Fruit fly (Drosophila melanogaster): ENCODE measurements around the gene Try29F.

The Try29F gene

DNA sequence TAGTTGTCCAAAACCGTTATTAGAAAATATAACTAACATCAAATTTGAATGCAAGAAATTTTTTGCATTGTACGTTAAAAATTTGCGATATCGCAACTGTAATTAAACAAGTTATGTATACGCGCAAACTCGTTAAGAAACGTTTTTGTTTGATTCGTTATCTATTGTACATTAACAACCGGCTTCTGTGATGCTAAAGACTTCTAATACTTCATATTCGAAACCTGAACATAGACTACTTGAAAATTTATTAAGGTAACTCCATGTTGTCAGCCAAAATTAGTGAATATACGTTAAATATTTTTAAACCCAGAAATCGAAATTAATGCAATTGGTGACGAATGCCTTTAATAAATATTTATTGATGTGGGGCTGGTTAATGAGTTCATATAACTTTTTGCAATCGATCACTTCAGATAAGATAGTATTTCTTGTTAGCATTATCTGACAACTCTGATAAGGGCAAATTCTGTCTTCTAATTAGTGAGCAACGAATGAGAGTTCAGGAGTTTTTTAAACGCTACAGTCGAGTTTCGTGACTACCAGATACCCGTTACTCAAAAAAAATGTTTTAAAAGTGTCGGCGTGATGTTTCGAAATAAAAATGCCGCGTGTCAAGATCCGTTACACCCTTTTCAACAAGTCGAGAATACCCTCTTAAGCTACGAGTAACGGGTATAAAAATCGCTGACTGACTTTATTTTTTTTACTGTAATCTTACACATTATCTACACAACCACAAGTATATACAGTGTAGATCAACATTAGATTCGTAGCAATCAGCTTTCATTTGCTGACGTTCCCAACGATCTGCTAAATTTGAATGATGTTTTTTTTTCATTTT lies 45.9 kb upstream of the Try29F start (continued):
- TF ChIP-seq esn (GFP tag; optimal IDR thresholded peaks at IDR 0.05) (peak; percentile 74), CG9139 (GFP tag; optimal IDR thresholded peaks at IDR 0.05) (no peak), Hr39 (GFP tag; optimal IDR thresholded peaks at IDR 0.05) (peak; percentile 66), dac (GFP tag; optimal IDR thresholded peaks at IDR 0.05) (no peak), Ets96B (tag; optimal IDR thresholded peaks at IDR 0.05) (no peak), Eip78C (GFP tag) (peak; percentile 83), fd85E (GFP tag; optimal IDR thresholded peaks at IDR 0.05) (peak; percentile 40), Sox15 (GFP tag; optimal IDR thresholded peaks at IDR 0.05) (peak; percentile 35), salr (GFP tag; optimal IDR thresholded peaks at IDR 0.05) (peak in 1 of 2 experiments; percentile 32), Sox14 (GFP tag; optimal IDR thresholded peaks at IDR 0.05) (peak; percentile 55), CG4318 (GFP tag; optimal IDR thresholded peaks at IDR 0.05) (no peak), CG6854 (GFP tag; optimal IDR thresholded peaks at IDR 0.05) (no peak), CG6792 (GFP tag; optimal IDR thresholded peaks at IDR 0.05) (peak; percentile 67), Eip93F (GFP tag; optimal IDR thresholded peaks at IDR 0.05) (peak; percentile 32), Hr4 (GFP tag; optimal IDR thresholded peaks at IDR 0.05) (peak; percentile 47), Lpt (GFP tag; optimal IDR thresholded peaks at IDR 0.05) (peak; percentile 40), OdsH (GFP tag; optimal IDR thresholded peaks at IDR 0.05) (peak; percentile 64), CG3919 (GFP tag; optimal IDR thresholded peaks at IDR 0.05) (peak; percentile 61), CG8119 (GFP tag; IDR thresholded peaks at IDR 0.05) (no peak; the same call in 2 of the 3 replicates), CG6276 (GFP tag; optimal IDR thresholded peaks at IDR 0.05) (peak; percentile 25), Hr38 (GFP tag; optimal IDR thresholded peaks at IDR 0.05) (no peak), CG6163 (GFP tag; IDR thresholded peaks at IDR 0.05) (peak; percentile 76), Sox102F (GFP tag; optimal IDR thresholded peaks at IDR 0.05) (peak; percentile 77)

DNA sequence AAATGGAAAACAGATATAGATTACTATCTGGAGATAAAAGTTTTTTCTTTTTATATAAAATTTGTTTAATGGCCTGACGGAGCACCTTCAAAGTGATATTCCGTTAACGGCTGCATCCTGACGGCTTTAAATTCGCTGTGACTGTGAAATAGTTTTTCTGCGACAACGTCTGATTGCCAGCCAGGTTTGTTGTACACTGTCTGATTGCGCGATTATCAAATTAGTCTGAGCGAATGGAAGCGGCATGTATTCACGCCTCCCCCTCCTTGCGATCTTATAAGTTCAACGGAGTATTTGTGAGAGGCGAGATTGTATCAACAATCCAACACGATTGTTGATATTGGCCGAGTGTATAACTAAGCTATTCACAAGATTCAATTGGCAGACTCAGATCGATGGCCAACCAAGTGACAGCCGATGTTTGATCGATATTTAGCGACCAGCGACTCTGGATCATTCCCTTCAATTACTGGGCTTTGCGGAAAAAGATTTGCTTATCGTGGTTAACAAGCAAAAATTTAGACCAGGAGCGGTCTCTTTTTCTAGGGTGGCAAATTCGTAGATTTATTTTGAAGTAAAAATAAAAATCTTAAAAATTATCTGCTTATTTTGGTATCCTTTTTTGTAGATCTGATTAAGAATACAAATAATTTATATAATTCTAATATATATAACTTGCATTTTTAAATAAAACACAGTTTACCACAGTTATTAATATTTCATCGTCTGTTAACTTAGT lies 42.6 kb upstream of the Try29F start:
- TF ChIP-seq fd59A (GFP tag; optimal IDR thresholded peaks at IDR 0.05), result no peak
- peak; percentile 66 for TF ChIP-seq fkh (GFP tag; optimal IDR thresholded peaks at IDR 0.05)

DNA sequence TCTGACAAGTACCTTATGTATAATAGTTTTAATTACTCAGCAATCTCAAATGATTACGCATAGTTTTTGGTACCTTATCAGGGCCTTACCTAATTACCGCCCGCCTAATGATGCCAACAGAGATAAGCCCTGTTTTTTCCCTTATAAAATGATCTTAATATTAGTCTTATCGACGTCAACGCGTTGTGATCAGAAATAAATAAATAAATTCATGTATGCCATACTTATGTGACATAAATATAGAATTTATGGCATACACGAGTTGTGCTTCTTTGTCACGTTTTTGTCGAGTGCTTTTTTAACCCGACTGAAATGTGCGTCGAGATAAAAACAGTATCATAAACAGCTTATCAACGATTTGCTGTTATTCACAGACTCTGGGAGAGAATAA lies 42.0 kb upstream of the Try29F start:
- peak; percentile 25 for TF ChIP-seq Eip78C (GFP tag)
- TF ChIP-seq svp (GFP tag), result peak; percentile 53
- TF ChIP-seq fd59A (GFP tag; optimal IDR thresholded peaks at IDR 0.05), result no peak

DNA sequence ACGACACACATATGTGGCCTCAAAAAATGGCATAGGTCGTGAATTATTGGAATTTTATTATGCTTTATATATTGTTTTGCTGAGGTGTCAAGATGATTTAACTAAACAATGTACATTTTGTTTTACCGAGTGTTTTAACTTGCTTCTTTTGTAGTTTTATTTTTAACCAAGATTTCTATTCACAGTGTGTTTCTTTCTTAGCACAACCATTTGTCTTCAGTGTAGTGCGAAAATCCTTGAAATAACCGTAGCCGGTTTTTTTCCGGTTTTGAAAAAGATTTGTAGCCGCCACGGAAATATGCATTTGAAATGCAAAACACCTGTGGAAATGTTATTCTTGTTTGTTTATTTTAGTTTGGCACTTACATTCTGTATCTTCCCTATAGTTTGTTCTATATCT lies 41.2 kb upstream of the Try29F start:
- TF ChIP-seq CG15336 (GFP tag; IDR thresholded peaks at IDR 0.05) (no peak), fd59A (GFP tag; optimal IDR thresholded peaks at IDR 0.05) (no peak), Hr4 (GFP tag; optimal IDR thresholded peaks at IDR 0.05) (no peak), CG6808 (GFP tag; optimal IDR thresholded peaks at IDR 0.05) (no peak), Hr38 (GFP tag; optimal IDR thresholded peaks at IDR 0.05) (no peak), Sox15 (GFP tag; optimal IDR thresholded peaks at IDR 0.05) (no peak), CG4318 (GFP tag; optimal IDR thresholded peaks at IDR 0.05) (no peak), cyc (GFP tag; optimal IDR thresholded peaks at IDR 0.05) (no peak), Ets21C (GFP tag; optimal IDR thresholded peaks at IDR 0.05) (no peak), Eip78C (GFP tag) (no peak), Blimp-1 (GFP tag; optimal IDR thresholded peaks at IDR 0.05) (no peak), CG34406 (GFP tag; optimal IDR thresholded peaks at IDR 0.05) (no peak), fkh (GFP tag; optimal IDR thresholded peaks at IDR 0.05) (no peak), Eip75B (GFP tag; optimal IDR thresholded peaks at IDR 0.05) (no peak)
